Worm (Caenorhabditis elegans) whole organism, late embryonic: Measurements from ENCODE around the gene grl-11.
A peak's percentile ranks its signal among the peaks of the same experiment; 100 is the strongest.

Experiments used
- C08G9.2 ChIP-seq: sonication (generic microtip); optimal IDR thresholded peaks from 2 replicates; lab custom pipeline; 2016; ENCODE audit warnings: mild to moderate bottlenecking, missing genetic modification characterization, moderate library complexity, missing compliant biosample characterization
- C38D4.7 ChIP-seq: fragments of 200-800 bp; sonication (Bioruptor generic); optimal IDR thresholded peaks from 2 replicates; lab custom pipeline; 2018; ENCODE audit warnings: mild to moderate bottlenecking, missing genetic modification characterization, moderate library complexity, missing compliant biosample characterization
- F13H6.1 ChIP-seq: sonication (generic microtip); optimal IDR thresholded peaks from 2 replicates; lab custom pipeline; 2016; ENCODE audit warnings: missing genetic modification characterization, missing compliant biosample characterization
- K02D7.2 ChIP-seq: sonication (generic microtip); optimal IDR thresholded peaks from 2 replicates; lab custom pipeline; 2017; ENCODE audit warnings: mild to moderate bottlenecking, missing genetic modification characterization, missing compliant biosample characterization
- K09A11.1 ChIP-seq: sonication (generic microtip); optimal IDR thresholded peaks from 2 replicates; lab custom pipeline; 2017; ENCODE audit warnings: antibody characterized with exemption, mild to moderate bottlenecking, missing genetic modification characterization, missing compliant biosample characterization; ENCODE audit not compliant: insufficient read depth
- ahr-1 ChIP-seq: sonication (generic microtip); optimal IDR thresholded peaks from 2 replicates; lab custom pipeline; 2016; ENCODE audit warnings: missing genetic modification characterization, missing compliant biosample characterization
- ceh-14 ChIP-seq: sonication (generic microtip); optimal IDR thresholded peaks from 2 replicates; lab custom pipeline; 2016; ENCODE audit warnings: missing genotype, missing genetic modification characterization, missing compliant biosample characterization
- ceh-2 ChIP-seq: sonication (generic microtip); optimal IDR thresholded peaks from 2 replicates; lab custom pipeline; 2016; ENCODE audit warnings: missing genotype, missing genetic modification characterization, missing compliant biosample characterization
- ceh-30 ChIP-seq: fragments of 150-350 bp; optimal IDR thresholded peaks from 2 replicates; lab custom pipeline; 2014; ENCODE audit warnings: missing biosample characterization, missing genetic modification characterization
- ceh-34 ChIP-seq: sonication (generic microtip); optimal IDR thresholded peaks from 2 replicates; lab custom pipeline; 2016; ENCODE audit warnings: mild to moderate bottlenecking, missing genetic modification characterization, missing compliant biosample characterization
- ceh-45 ChIP-seq: fragments of 200-800 bp; sonication (Bioruptor generic); IDR thresholded peaks from 2 replicates; pipeline ENCODE4 v1.3.6; 2022; ENCODE audit warnings: missing genetic modification reagents, missing genetic modification characterization, missing compliant biosample characterization
- ceh-48 ChIP-seq: sonication (generic microtip); optimal IDR thresholded peaks from 2 replicates; lab custom pipeline; 2016; ENCODE audit warnings: missing genetic modification characterization, inconsistent platforms, missing compliant biosample characterization
- che-1 ChIP-seq: sonication (generic microtip); optimal IDR thresholded peaks from 2 replicates; lab custom pipeline; 2016; ENCODE audit warnings: mild to moderate bottlenecking, missing genetic modification characterization, missing compliant biosample characterization
- dve-1 ChIP-seq: sonication (generic microtip); optimal IDR thresholded peaks from 2 replicates; lab custom pipeline; 2017; ENCODE audit warnings: antibody characterized with exemption, mild to moderate bottlenecking, missing genetic modification characterization, missing compliant biosample characterization
- elt-2 ChIP-seq: sonication (generic microtip); optimal IDR thresholded peaks from 2 replicates; lab custom pipeline; 2016; ENCODE audit warnings: missing genetic modification reagents, missing genetic modification characterization, missing compliant biosample characterization
- elt-4 ChIP-seq: sonication (generic microtip); optimal IDR thresholded peaks from 2 replicates; lab custom pipeline; 2016; ENCODE audit warnings: missing genetic modification characterization, missing compliant biosample characterization
- ets-4 ChIP-seq: sonication (generic microtip); optimal IDR thresholded peaks from 2 replicates; lab custom pipeline; 2016; ENCODE audit warnings: missing genetic modification characterization, missing compliant biosample characterization
- eyg-1 ChIP-seq: sonication (generic microtip); optimal IDR thresholded peaks from 2 replicates; lab custom pipeline; 2016; ENCODE audit warnings: missing genotype, missing genetic modification characterization, missing compliant biosample characterization
- fax-1 ChIP-seq: sonication (generic microtip); optimal IDR thresholded peaks from 2 replicates; lab custom pipeline; 2016; ENCODE audit warnings: missing genotype, missing genetic modification characterization, missing compliant biosample characterization
- fkh-6 ChIP-seq: sonication (generic microtip); optimal IDR thresholded peaks from 2 replicates; lab custom pipeline; 2016; ENCODE audit warnings: missing genetic modification characterization, missing compliant biosample characterization
- gmeb-2 ChIP-seq: sonication (generic microtip); optimal IDR thresholded peaks from 2 replicates; lab custom pipeline; 2016; ENCODE audit warnings: missing genetic modification characterization, inconsistent platforms, missing compliant biosample characterization
- hlh-15 ChIP-seq: sonication (generic microtip); optimal IDR thresholded peaks from 2 replicates; lab custom pipeline; 2016; ENCODE audit warnings: missing genetic modification characterization, missing compliant biosample characterization
- hlh-30 ChIP-seq: sonication (generic microtip); optimal IDR thresholded peaks from 2 replicates; lab custom pipeline; 2017; ENCODE audit warnings: antibody characterized with exemption, missing genetic modification characterization, missing compliant biosample characterization; ENCODE audit not compliant: insufficient read depth
- hlh-8 ChIP-seq: sonication (generic microtip); optimal IDR thresholded peaks from 2 replicates; lab custom pipeline; 2016; ENCODE audit warnings: missing genotype, missing genetic modification characterization, missing compliant biosample characterization
- nhr-232 ChIP-seq: sonication (generic microtip); optimal IDR thresholded peaks from 2 replicates; lab custom pipeline; 2016; ENCODE audit warnings: missing genetic modification characterization, missing compliant biosample characterization
- odd-2 ChIP-seq: sonication (generic microtip); optimal IDR thresholded peaks from 2 replicates; lab custom pipeline; 2017; ENCODE audit warnings: antibody characterized with exemption, mild to moderate bottlenecking, missing genetic modification characterization, missing compliant biosample characterization
- pag-3 ChIP-seq: sonication (generic microtip); optimal IDR thresholded peaks from 2 replicates; lab custom pipeline; 2016; ENCODE audit warnings: missing compliant biosample characterization, missing genetic modification characterization, borderline replicate concordance
- pax-1 ChIP-seq: fragments of 150-350 bp; optimal IDR thresholded peaks from 2 replicates; lab custom pipeline; 2014; ENCODE audit warnings: missing biosample characterization, missing genetic modification characterization
- pqm-1 ChIP-seq: sonication (generic microtip); optimal IDR thresholded peaks from 2 replicates; lab custom pipeline; 2016; ENCODE audit warnings: missing genetic modification characterization, missing compliant biosample characterization
- sdc-2 ChIP-seq: sonication (generic microtip); optimal IDR thresholded peaks from 2 replicates; lab custom pipeline; 2016; ENCODE audit warnings: missing genotype, missing genetic modification characterization, missing compliant biosample characterization
- sox-4 ChIP-seq: sonication (generic microtip); optimal IDR thresholded peaks from 2 replicates; lab custom pipeline; 2017; ENCODE audit warnings: mild to moderate bottlenecking, missing genetic modification characterization, inconsistent platforms, missing compliant biosample characterization
- tbx-2 ChIP-seq: sonication (generic microtip); optimal IDR thresholded peaks from 2 replicates; lab custom pipeline; 2016; ENCODE audit warnings: missing genetic modification characterization, missing compliant biosample characterization
- unc-42 ChIP-seq: sonication (generic microtip); optimal IDR thresholded peaks from 2 replicates; lab custom pipeline; 2016; ENCODE audit warnings: missing genotype, missing genetic modification characterization, missing compliant biosample characterization
- unc-55 ChIP-seq: sonication (generic microtip); optimal IDR thresholded peaks from 2 replicates; lab custom pipeline; 2017; ENCODE audit warnings: missing biosample characterization, missing genetic modification reagents, missing genetic modification characterization
- zip-5 ChIP-seq: sonication (generic microtip); optimal IDR thresholded peaks from 2 replicates; lab custom pipeline; 2016; ENCODE audit warnings: missing genetic modification characterization, missing compliant biosample characterization

The grl-11 gene

DNA sequence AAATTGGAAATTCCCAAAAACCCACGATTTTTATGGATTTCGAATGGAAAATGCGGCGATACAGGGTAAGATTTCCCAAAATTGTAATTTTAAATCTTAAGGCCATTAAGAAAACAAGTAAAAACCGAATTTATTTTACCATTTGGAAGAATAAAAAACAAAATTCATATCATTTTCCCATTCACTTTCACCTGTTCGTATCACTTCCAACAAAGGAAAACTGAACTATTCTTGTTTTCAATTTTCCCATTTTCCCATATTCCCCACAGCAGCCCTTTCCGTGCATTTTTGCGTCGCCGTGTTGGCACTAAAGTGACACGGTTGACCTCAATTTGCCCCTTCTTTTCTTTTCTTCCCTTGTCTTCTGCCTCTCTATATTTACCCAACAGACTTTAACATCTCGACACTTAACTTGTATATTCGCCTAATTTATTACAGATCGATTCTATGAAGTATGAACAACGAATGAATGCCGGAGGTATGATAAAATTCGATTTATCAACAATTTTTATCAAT is 7.7 kb upstream of the grl-11 start, which contains the start of gene sec-16A.1:
TSS of gene sec-16A.1 (plus strand) at position 51 of the 516 bp plus-strand sequence.
- TF ChIP-seq che-1 (tag; lab: Kevin White, UChicago) (no peak), pax-1 (tag; lab: Kevin White, UChicago) (peak; percentile 34)

DNA sequence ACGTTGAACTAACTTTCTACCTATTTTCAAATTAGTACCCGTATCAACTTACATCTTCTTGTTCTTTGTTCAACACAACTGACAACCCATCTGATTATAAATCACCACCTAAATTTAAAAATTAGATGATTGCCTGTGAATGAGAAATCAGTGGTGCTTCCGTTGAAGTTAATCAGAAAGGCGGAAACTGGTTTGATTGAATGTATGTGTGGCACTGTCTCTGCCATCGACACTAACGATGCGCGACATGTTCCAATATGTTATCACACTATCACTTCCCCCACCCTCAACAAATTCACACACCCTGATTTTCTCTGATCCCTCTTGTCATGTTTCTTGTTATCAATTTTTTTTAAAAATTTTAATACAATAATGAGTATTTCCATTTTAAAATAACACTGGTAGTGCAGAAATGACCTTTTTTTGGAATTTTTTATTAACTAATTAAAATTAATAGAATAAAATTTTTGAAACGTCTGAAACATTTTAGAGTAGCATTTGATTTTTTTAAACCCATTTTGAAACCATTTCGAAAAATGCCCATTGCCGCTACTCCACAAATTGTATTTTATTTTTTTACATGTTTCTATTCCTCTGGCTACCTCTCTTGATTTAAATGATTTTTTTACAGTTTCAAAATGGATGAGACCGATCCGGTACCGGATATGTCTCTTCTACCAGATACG is 900 bp upstream of the grl-11 start, which contains the start of gene ced-11:
TSS of gene ced-11 (plus strand) at position 636 of the 686 bp plus-strand sequence.
- no peak for TF ChIP-seq ceh-48
- no peak for TF ChIP-seq fkh-6 (tag; lab: Kevin White, UChicago)
- TF ChIP-seq ets-4 (tag; lab: Kevin White, UChicago), result no peak
- TF ChIP-seq sox-4 (tag; lab: Kevin White, UChicago), result no peak
- TF ChIP-seq C08G9.2, result no peak
- TF ChIP-seq K09A11.1, result no peak
- no peak for TF ChIP-seq fax-1
- TF ChIP-seq dve-1 (tag; lab: Kevin White, UChicago), result no peak
- TF ChIP-seq F13H6.1 (tag; lab: Kevin White, UChicago), result no peak
- no peak for TF ChIP-seq che-1 (tag; lab: Kevin White, UChicago)
- no peak for TF ChIP-seq eyg-1 (tag; lab: Kevin White, UChicago)
- TF ChIP-seq unc-42 (tag; lab: Kevin White, UChicago), result no peak
- no peak for TF ChIP-seq nhr-232
- no peak for TF ChIP-seq pqm-1 (tag; lab: Kevin White, UChicago)
- TF ChIP-seq K02D7.2 (tag; lab: Kevin White, UChicago), result no peak
- TF ChIP-seq zip-5 (tag; lab: Kevin White, UChicago), result no peak
- TF ChIP-seq elt-4 (tag; lab: Kevin White, UChicago), result no peak

DNA sequence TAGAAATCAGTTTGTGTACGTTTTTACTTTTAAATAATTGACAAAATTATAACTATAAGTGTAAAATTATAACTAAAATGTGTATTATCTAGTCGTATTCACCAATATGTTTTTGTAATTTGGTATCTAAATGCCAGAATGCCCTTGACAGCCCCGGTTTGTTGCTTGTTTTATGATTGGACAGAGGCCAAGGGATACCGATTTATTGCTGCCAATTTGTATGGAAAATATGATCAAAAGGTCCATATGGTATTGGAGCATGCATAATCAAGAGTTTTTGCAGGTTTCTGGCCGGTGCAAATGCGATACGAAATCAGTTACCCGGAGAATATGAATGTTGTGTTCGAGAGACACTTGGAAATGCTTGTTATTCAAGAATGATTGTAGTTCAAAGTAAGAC is 2.4 kb downstream of the grl-11 start:
- TF ChIP-seq pag-3 (tag; lab: Kevin White, UChicago) (no peak), ceh-45 (GFP tag; lab: Robert Waterston, UW) (no peak), elt-2 (no peak), ceh-30 (tag; lab: Kevin White, UChicago) (no peak), hlh-8 (tag; lab: Kevin White, UChicago) (no peak), hlh-15 (tag; lab: Kevin White, UChicago) (no peak), F13H6.1 (tag; lab: Kevin White, UChicago) (no peak), ceh-14 (no peak), ahr-1 (no peak), sdc-2 (tag; lab: Kevin White, UChicago) (no peak), fax-1 (no peak), C38D4.7 (GFP tag; lab: Kevin White, UChicago) (no peak), hlh-30 (tag; lab: Kevin White, UChicago) (no peak), eyg-1 (tag; lab: Kevin White, UChicago) (no peak), che-1 (tag; lab: Kevin White, UChicago) (no peak)
- TF ChIP-seq, all 69 proteins: peak for 0

DNA sequence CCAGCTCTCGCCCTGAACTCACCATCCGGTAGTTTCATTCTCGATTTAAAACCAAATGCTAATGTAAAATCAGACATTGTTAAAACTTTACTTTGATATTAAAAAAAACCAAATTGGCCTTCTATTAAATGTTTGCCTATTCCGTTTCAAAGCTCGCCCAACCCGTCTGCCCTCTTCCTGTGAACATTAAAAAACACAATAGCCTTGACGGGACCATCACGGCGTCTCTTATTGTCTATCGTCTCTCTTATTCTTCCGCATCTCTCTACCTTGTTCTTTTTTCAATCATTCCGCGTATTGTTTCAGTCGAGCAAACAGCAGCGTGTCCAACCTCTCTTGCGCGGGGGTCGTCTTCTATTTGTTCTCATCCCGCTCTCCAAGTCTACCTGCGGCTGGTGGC is 3.5 kb downstream of the grl-11 start, which contains the start of gene ZK512.1:
TSS of gene ZK512.1 (plus strand) at position 301 of the 400 bp plus-strand sequence.
- peak; percentile 37 for TF ChIP-seq tbx-2 (tag; lab: Kevin White, UChicago)
- TF ChIP-seq gmeb-2 (tag; lab: Kevin White, UChicago), result no peak
- no peak for TF ChIP-seq odd-2 (tag; lab: Kevin White, UChicago)
- TF ChIP-seq C08G9.2, result no peak
- peak; percentile 0 for TF ChIP-seq sdc-2 (tag; lab: Kevin White, UChicago)
- TF ChIP-seq unc-55 (GFP tag; lab: Kevin White, UChicago), result no peak
- peak; percentile 3 for TF ChIP-seq ceh-34 (tag; lab: Kevin White, UChicago)
- TF ChIP-seq ceh-2 (tag; lab: Kevin White, UChicago), result peak; percentile 38
